Fruit fly (Drosophila melanogaster): ENCODE data around the gene Xrcc2.
A peak's percentile ranks its signal among the peaks of the same experiment; 100 is the strongest.

Gene Xrcc2

DNA sequence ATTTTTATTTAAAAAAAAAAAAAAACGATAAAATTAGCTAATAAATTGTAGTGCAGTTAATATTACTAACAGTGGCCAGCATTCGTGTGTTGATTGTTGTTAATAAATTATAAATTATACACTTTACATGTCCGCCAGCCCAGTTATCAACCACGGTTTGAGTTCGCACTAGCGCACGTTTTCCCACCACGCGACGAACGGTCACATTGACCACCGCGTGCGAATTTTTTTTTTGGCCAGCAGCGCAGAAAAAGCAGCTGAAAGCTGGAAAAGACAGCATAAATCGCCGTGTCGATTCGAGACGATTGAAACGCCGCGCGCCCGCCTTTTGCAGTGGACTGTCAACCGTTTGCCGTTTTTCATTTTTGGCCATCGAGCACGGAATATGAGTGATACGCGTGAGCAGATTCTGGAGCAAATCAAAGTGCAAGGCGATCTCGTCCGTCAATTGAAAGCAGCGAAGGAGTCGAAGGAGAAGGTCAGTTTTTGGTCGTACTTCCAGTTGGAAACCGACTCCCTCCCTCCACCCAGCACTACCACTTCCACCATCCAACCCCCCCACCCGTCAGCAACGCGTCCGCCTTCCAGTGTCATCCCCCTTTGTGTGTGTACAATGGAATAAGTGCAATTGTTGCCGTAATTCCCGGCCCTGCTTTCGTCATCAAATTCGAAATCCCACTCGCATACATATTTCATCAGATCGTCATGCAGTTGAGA is 15.4 kb downstream of the Xrcc2 start, which contains the start of the genes Bx and HisRS (continued):
- TF ChIP-seq Dll (GFP tag; IDR thresholded peaks at IDR 0.05; ENCODE audit: partially characterized antibody) (no peak), MBD-R2 (GFP tag; IDR thresholded peaks at IDR 0.05) (peak; percentile 80), CG14667 (GFP tag; IDR thresholded peaks at IDR 0.05) (no peak), slou (GFP tag; optimal IDR thresholded peaks at IDR 0.05) (no peak), CG14860 (GFP tag; IDR thresholded peaks at IDR 0.05; ENCODE audit: partially characterized antibody) (no peak), Rx (GFP tag; IDR thresholded peaks at IDR 0.05) (no peak), dan (GFP tag; IDR thresholded peaks at IDR 0.05) (no peak), tup (GFP tag; optimal IDR thresholded peaks at IDR 0.05) (no peak), wdn (GFP tag; IDR thresholded peaks at IDR 0.05) (no peak), CG12299 (tag; optimal IDR thresholded peaks at IDR 0.05) (no peak), CG12071 (GFP tag; optimal IDR thresholded peaks at IDR 0.05) (no peak), CG5180 (GFP tag; optimal IDR thresholded peaks at IDR 0.05) (peak; percentile 62), sr (GFP tag; IDR thresholded peaks at IDR 0.05) (no peak), dati (GFP tag; IDR thresholded peaks at IDR 0.05) (0 out of 2 replicates have a peak, but pooled peaks have one; percentile 15), MESR4 (GFP tag; optimal IDR thresholded peaks at IDR 0.05) (peak; percentile 9), btn (GFP tag; optimal IDR thresholded peaks at IDR 0.05) (no peak), bbx (GFP tag; IDR thresholded peaks at IDR 0.05; ENCODE audit: partially characterized antibody) (no peak), tin (GFP tag; optimal IDR thresholded peaks at IDR 0.05) (no peak), Fer2 (tag; optimal IDR thresholded peaks at IDR 0.05) (no peak), CG9437 (GFP tag; optimal IDR thresholded peaks at IDR 0.05) (no peak), CG10565 (GFP tag; optimal IDR thresholded peaks at IDR 0.05) (no peak), CG15601 (tag; optimal IDR thresholded peaks at IDR 0.05) (no peak), tap (tag; optimal IDR thresholded peaks at IDR 0.05) (no peak), Vsx1 (GFP tag; optimal IDR thresholded peaks at IDR 0.05) (no peak), cwo (GFP tag; optimal IDR thresholded peaks at IDR 0.05) (no peak), psq (GFP tag; optimal IDR thresholded peaks at IDR 0.05) (no peak), gfzf (GFP tag; optimal IDR thresholded peaks at IDR 0.05) (peak; percentile 82), crc (GFP tag; optimal IDR thresholded peaks at IDR 0.05) (no peak), caup (GFP tag; optimal IDR thresholded peaks at IDR 0.05; ENCODE audit: severe bottlenecking) (peak; percentile 10), CG17359 (tag; optimal IDR thresholded peaks at IDR 0.05) (no peak), zfh2 (GFP tag; optimal IDR thresholded peaks at IDR 0.05) (no peak), B-H2 (GFP tag; optimal IDR thresholded peaks at IDR 0.05) (peak; percentile 21), CG7357 (GFP tag; IDR thresholded peaks at IDR 0.05) (no peak), trh (GFP tag; optimal IDR thresholded peaks at IDR 0.05) (no peak), dimm (GFP tag; IDR thresholded peaks at IDR 0.05) (no peak), aop (GFP tag; IDR thresholded peaks at IDR 0.05) (no peak), tna (GFP tag; IDR thresholded peaks at IDR 0.05; ENCODE audit: partially characterized antibody) (no peak), ash1 (GFP tag; optimal IDR thresholded peaks at IDR 0.05) (no peak), Nf-YB (GFP tag; optimal IDR thresholded peaks at IDR 0.05) (no peak), croc (GFP tag; conservative IDR thresholded peaks at IDR 0.05) (no peak), al (GFP tag; IDR thresholded peaks at IDR 0.05) (peak; percentile 17; the same call in 1 of the 2 replicates), Gug (GFP tag; IDR thresholded peaks at IDR 0.05) (peak; percentile 27; the same call in 1 of the 4 replicates), ham (GFP tag; IDR thresholded peaks at IDR 0.05) (no peak), CG17186 (GFP tag; optimal IDR thresholded peaks at IDR 0.05) (peak; percentile 70), Nf-YA (GFP tag; IDR thresholded peaks at IDR 0.05) (no peak), Hr3 (GFP tag; optimal IDR thresholded peaks at IDR 0.05) (no peak), CG13424 (tag; optimal IDR thresholded peaks at IDR 0.05) (no peak), gsb (GFP tag; IDR thresholded peaks at IDR 0.05) (no peak), CG12104 (GFP tag; optimal IDR thresholded peaks at IDR 0.05) (no peak), CG34224 (GFP tag; IDR thresholded peaks at IDR 0.05; ENCODE audit: partially characterized antibody) (no peak)

All from whole organism, embryonic.